Worm (Caenorhabditis elegans): ENCODE measurements around the gene Y69A2AR.24.

The Y69A2AR.24 gene

ce11 chrIV:2563969-2564368, at the start of gene Y69A2AR.24:
Gene Y69A2AR.24 (minus strand): TSS chrIV:2564069.
- no peak for TF ChIP-seq unc-62 (GFP tag; optimal IDR thresholded peaks at IDR 0.05)

ce11 chrIV:2613011-2613503, 49.2 kb upstream of the Y69A2AR.24 start, which contains the start of gene Y69A2AR.28:
Gene Y69A2AR.28 (minus strand): TSS chrIV:2613061.
- TF ChIP-seq unc-62 (GFP tag; optimal IDR thresholded peaks at IDR 0.05) = no peak

ce11 chrIV:2610974-2611373, 47.1 kb upstream of the Y69A2AR.24 start:
- no peak for TF ChIP-seq unc-62 (GFP tag; optimal IDR thresholded peaks at IDR 0.05)

- TF ChIP-seq unc-62 (GFP tag; optimal IDR thresholded peaks at IDR 0.05) = no peak
These were observed 46.5 kb upstream of the Y69A2AR.24 start, which contains the start of gene Y69A2AR.32 for ce11 chrIV:2610409-2610808. Gene Y69A2AR.32 (plus strand): TSS chrIV:2610436.

- TF ChIP-seq unc-62 (GFP tag; optimal IDR thresholded peaks at IDR 0.05) = no peak
These were observed 43.7 kb upstream of the Y69A2AR.24 start, which contains the start of gene vamp-7 for ce11 chrIV:2607513-2608101. Gene vamp-7 (plus strand): TSS chrIV:2608051.

- TF ChIP-seq unc-62 (GFP tag; optimal IDR thresholded peaks at IDR 0.05) = no peak
These were observed 42.7 kb upstream of the Y69A2AR.24 start for ce11 chrIV:2606572-2606971.

ce11 chrIV:2603556-2604021, 39.7 kb upstream of the Y69A2AR.24 start:
- no peak for TF ChIP-seq unc-62 (GFP tag; optimal IDR thresholded peaks at IDR 0.05)

- TF ChIP-seq unc-62 (GFP tag; optimal IDR thresholded peaks at IDR 0.05) = no peak
These were observed 39.0 kb upstream of the Y69A2AR.24 start for ce11 chrIV:2602862-2603189.

ce11 chrIV:2601988-2602861, 38.4 kb upstream of the Y69A2AR.24 start:
- TF ChIP-seq unc-62 (GFP tag; optimal IDR thresholded peaks at IDR 0.05) = no peak

- TF ChIP-seq unc-62 (GFP tag; optimal IDR thresholded peaks at IDR 0.05) = no peak
These were observed 37.0 kb upstream of the Y69A2AR.24 start, which contains the start of gene epg-9 for ce11 chrIV:2600841-2601240. Gene epg-9 (plus strand): TSS chrIV:2601141.

- no peak for TF ChIP-seq unc-62 (GFP tag; optimal IDR thresholded peaks at IDR 0.05)
These were observed 35.8 kb upstream of the Y69A2AR.24 start for ce11 chrIV:2599634-2600033.

ce11 chrIV:2597417-2597816, 33.5 kb upstream of the Y69A2AR.24 start, which contains the start of gene Y69A2AR.47:
Gene Y69A2AR.47 (plus strand): TSS chrIV:2597717.
- TF ChIP-seq unc-62 (GFP tag; optimal IDR thresholded peaks at IDR 0.05) = no peak

- TF ChIP-seq unc-62 (GFP tag; optimal IDR thresholded peaks at IDR 0.05) = no peak
These were observed 17.6 kb upstream of the Y69A2AR.24 start, which contains the start of gene nhr-242 for ce11 chrIV:2581483-2581882. Gene nhr-242 (minus strand): TSS chrIV:2581583.

- TF ChIP-seq unc-62 (GFP tag; optimal IDR thresholded peaks at IDR 0.05) = no peak
These were observed 9.3 kb upstream of the Y69A2AR.24 start for ce11 chrIV:2573122-2573521.

- no peak for TF ChIP-seq unc-62 (GFP tag; optimal IDR thresholded peaks at IDR 0.05)
These were observed 8.2 kb upstream of the Y69A2AR.24 start, which contains the start of gene Y69A2AR.51 for ce11 chrIV:2572107-2572506. Gene Y69A2AR.51 (plus strand): TSS chrIV:2572407.

- no peak for TF ChIP-seq unc-62 (GFP tag; optimal IDR thresholded peaks at IDR 0.05)
These were observed 4.4 kb upstream of the Y69A2AR.24 start, which contains the start of the genes Y69A2AR.25 and Y69A2AR.12 for ce11 chrIV:2568267-2568666. Gene Y69A2AR.25 (minus strand): TSS chrIV:2568367. Gene Y69A2AR.12 (plus strand): TSS chrIV:2568614.
